Worm (Caenorhabditis elegans): Measurements from ENCODE around the gene dhrs-4.

Gene dhrs-4

DNA sequence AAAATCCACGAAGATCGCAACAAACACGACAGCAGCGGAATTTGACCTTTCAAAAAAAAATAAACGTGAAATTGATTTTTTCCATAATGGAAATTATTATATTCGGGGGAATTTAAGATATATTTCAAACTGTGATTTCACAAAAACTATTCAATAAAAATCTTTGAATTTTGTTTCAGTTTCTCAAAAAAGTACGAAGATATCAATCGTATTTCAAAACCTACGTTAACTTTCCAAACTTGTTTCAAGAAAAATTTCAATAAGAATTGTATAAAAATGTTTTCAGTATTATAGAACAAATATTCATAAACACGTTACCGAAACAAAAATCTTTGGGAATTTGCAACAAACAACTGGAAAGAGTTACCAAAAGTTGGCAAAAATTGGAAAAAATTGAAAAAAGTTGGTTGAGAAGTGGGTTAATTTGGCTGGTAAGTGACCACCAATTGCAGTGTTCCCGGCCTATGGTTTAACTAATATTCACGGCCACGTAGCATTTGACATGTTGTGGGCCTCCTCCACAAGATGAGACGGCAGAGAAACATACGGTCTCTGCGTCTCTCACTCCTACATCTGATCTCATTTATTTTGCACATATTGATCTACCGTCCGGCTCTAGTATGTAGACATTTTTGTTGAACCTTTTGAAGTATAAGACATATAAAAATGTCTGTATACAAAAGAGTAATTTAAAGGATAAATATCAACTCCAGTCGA is 28.6 kb downstream of the dhrs-4 start, which contains the start of the genes T16G1.9 and T16G1.18 (continued):
- TF ChIP-seq nhr-25 (tag; optimal IDR thresholded peaks at IDR 0.05; ENCODE audit: borderline replicate concordance, insufficient read depth) = no peak
- no peak for TF ChIP-seq egl-43 (GFP tag; IDR thresholded peaks at IDR 0.05)
- no peak for TF ChIP-seq lim-7 (GFP tag; IDR thresholded peaks at IDR 0.05)
- TF ChIP-seq nhr-48 (tag; optimal IDR thresholded peaks at IDR 0.05) = no peak
- no peak for TF ChIP-seq Y5F2A.4 (GFP tag; optimal IDR thresholded peaks at IDR 0.05)
- no peak for TF ChIP-seq F26F4.8 (GFP tag; conservative IDR thresholded peaks at IDR 0.05)
- no peak for TF ChIP-seq duxl-1 (tag; optimal IDR thresholded peaks at IDR 0.05; ENCODE audit: poor library complexity)
- TF ChIP-seq lin-1 (GFP tag; IDR thresholded peaks at IDR 0.05) = no peak
- peak; percentile 64 for TF ChIP-seq mep-1 (tag; optimal IDR thresholded peaks at IDR 0.05)
- TF ChIP-seq mxl-3 (GFP tag; optimal IDR thresholded peaks at IDR 0.05) = peak; percentile 45
- no peak for TF ChIP-seq nhr-76 (tag; optimal IDR thresholded peaks at IDR 0.05)
- TF ChIP-seq egl-27 (tag; optimal IDR thresholded peaks at IDR 0.05) = no peak
- TF ChIP-seq cey-2 (tag; optimal IDR thresholded peaks at IDR 0.05; ENCODE audit: borderline replicate concordance, insufficient read depth) = no peak
- no peak for TF ChIP-seq lin-29 (GFP tag; IDR thresholded peaks at IDR 0.05)
- peak; percentile 50 for TF ChIP-seq hmg-1.1 (GFP tag; IDR thresholded peaks at IDR 0.05)
- TF ChIP-seq unc-39 (tag; optimal IDR thresholded peaks at IDR 0.05) = no peak
- TF ChIP-seq daf-16 (GFP tag; optimal IDR thresholded peaks at IDR 0.05) = no peak
- peak; percentile 71 for TF ChIP-seq daf-16 (tag; optimal IDR thresholded peaks at IDR 0.05)
- TF ChIP-seq ZK546.5 (tag; optimal IDR thresholded peaks at IDR 0.05) = no peak
- TF ChIP-seq jun-1 (tag; optimal IDR thresholded peaks at IDR 0.05) = no peak
- no peak for TF ChIP-seq nhr-237 (tag; optimal IDR thresholded peaks at IDR 0.05)
- no peak for TF ChIP-seq mxl-2 (GFP tag; conservative IDR thresholded peaks at IDR 0.05)
- TF ChIP-seq rbr-2 (tag; optimal IDR thresholded peaks at IDR 0.05) = peak; percentile 47
- peak; percentile 80 for TF ChIP-seq mes-2 (tag; optimal IDR thresholded peaks at IDR 0.05; ENCODE audit: poor library complexity, severe bottlenecking)
- TF ChIP-seq lir-3 (tag; optimal IDR thresholded peaks at IDR 0.05) = no peak
- TF ChIP-seq F10B5.3 (tag; optimal IDR thresholded peaks at IDR 0.05) = no peak
- TF ChIP-seq aha-1 (tag) = no peak
- no peak for TF ChIP-seq gei-8 (GFP tag; optimal IDR thresholded peaks at IDR 0.05)
- TF ChIP-seq php-3 (GFP tag; IDR thresholded peaks at IDR 0.05) = no peak
- no peak for TF ChIP-seq ZK337.2 (GFP tag; IDR thresholded peaks at IDR 0.05)
- no peak for TF ChIP-seq tra-1 (GFP tag; IDR thresholded peaks at IDR 0.05)
- TF ChIP-seq D1046.2 (GFP tag; IDR thresholded peaks at IDR 0.05) = no peak
- TF ChIP-seq hlh-11 (tag; optimal IDR thresholded peaks at IDR 0.05) = peak; percentile 72
- peak; percentile 98 for TF ChIP-seq nhr-6 (tag; optimal IDR thresholded peaks at IDR 0.05)
- TF ChIP-seq F37D6.2 (tag; optimal IDR thresholded peaks at IDR 0.05) = no peak
- TF ChIP-seq attf-4 (tag; optimal IDR thresholded peaks at IDR 0.05) = no peak
- no peak for TF ChIP-seq fkh-10 (GFP tag; optimal IDR thresholded peaks at IDR 0.05)
- TF ChIP-seq tag-97 (GFP tag; IDR thresholded peaks at IDR 0.05) = no peak
- TF ChIP-seq snpc-1.2 (GFP tag; IDR thresholded peaks at IDR 0.05) = no peak
- peak; percentile 50 for TF ChIP-seq lin-13 (GFP tag; optimal IDR thresholded peaks at IDR 0.05)
- peak; percentile 62; the same call in 1 of the 2 replicates for TF ChIP-seq dmd-6 (GFP tag; IDR thresholded peaks at IDR 0.05)
- TF ChIP-seq snpc-4 (tag; optimal IDR thresholded peaks at IDR 0.05) = no peak

DNA sequence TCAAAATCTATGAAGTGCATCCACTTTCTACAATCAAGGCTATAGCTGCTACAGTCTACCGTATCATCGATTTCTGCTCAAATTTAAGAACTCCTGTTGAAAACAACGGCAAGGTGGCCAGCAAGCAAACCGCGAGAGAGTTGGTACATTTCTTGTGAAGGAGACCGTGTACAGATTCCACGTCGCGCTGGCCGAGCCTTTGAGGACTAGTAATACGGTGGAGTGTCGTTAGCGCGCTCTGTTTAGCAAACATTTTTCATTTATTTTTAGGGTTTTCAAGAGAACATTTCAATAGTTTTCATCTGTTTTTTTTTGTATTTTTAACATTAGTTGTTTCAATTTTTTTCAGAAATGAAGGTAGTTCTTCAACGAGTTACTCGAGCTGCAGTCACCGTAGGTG is 29.9 kb downstream of the dhrs-4 start, which contains the start of gene pqn-68:
Gene pqn-68, plus strand, starts transcription at position 350 of the 400 bp plus-strand sequence.
- no peak for TF ChIP-seq mep-1 (tag; optimal IDR thresholded peaks at IDR 0.05)
- TF ChIP-seq T20F7.1 (GFP tag; optimal IDR thresholded peaks at IDR 0.05) = peak; percentile 92
- TF ChIP-seq tra-1 (GFP tag; IDR thresholded peaks at IDR 0.05) = no peak
- TF ChIP-seq dpl-1 (GFP tag; optimal IDR thresholded peaks at IDR 0.05) = peak; percentile 25
- TF ChIP-seq dve-1 (tag; optimal IDR thresholded peaks at IDR 0.05; ENCODE audit: insufficient read depth) = peak; percentile 17
- TF ChIP-seq mes-2 (tag; optimal IDR thresholded peaks at IDR 0.05; ENCODE audit: poor library complexity, severe bottlenecking) = peak; percentile 85
- peak; percentile 8 for TF ChIP-seq hlh-30 (tag; optimal IDR thresholded peaks at IDR 0.05; ENCODE audit: insufficient read depth)
- TF ChIP-seq zfp-3 (GFP tag; conservative IDR thresholded peaks at IDR 0.05) = no peak
- peak; percentile 71 for TF ChIP-seq aha-1 (tag)
- TF ChIP-seq ZK337.2 (GFP tag; IDR thresholded peaks at IDR 0.05) = no peak
- TF ChIP-seq lsy-2 (tag; optimal IDR thresholded peaks at IDR 0.05) = peak in 1 of 2 experiments; percentile 55
- TF ChIP-seq lin-29 (GFP tag; IDR thresholded peaks at IDR 0.05) = no peak
- TF ChIP-seq F10B5.3 (tag; optimal IDR thresholded peaks at IDR 0.05) = no peak
- TF ChIP-seq hif-1 (tag; optimal IDR thresholded peaks at IDR 0.05) = peak in 1 of 2 experiments; percentile 8
- no peak for TF ChIP-seq nhr-102 (tag; optimal IDR thresholded peaks at IDR 0.05)

All from whole organism, L4 larva.